Worm (Caenorhabditis elegans) whole organism, late embryonic: ENCODE measurements around the gene srt-22.

Experiments
- T23F11.4 ChIP-seq: fragments of 200-800 bp; sonication (Bioruptor generic); optimal IDR thresholded peaks from 2 replicates; lab custom pipeline; 2018; ENCODE audit warnings: mild to moderate bottlenecking, missing genetic modification characterization, missing compliant biosample characterization
- Y22D7AL.16 ChIP-seq: sonication (generic microtip); optimal IDR thresholded peaks from 2 replicates; lab custom pipeline; 2016; ENCODE audit warnings: missing genetic modification characterization, missing compliant biosample characterization
- ahr-1 ChIP-seq: sonication (generic microtip); optimal IDR thresholded peaks from 2 replicates; lab custom pipeline; 2016; ENCODE audit warnings: missing genetic modification characterization, missing compliant biosample characterization
- ama-1 ChIP-seq: fragments of 150-350 bp; optimal IDR thresholded peaks from 2 replicates; lab custom pipeline; 2014
- ceh-18 ChIP-seq: sonication (generic microtip); optimal IDR thresholded peaks from 2 replicates; lab custom pipeline; 2016; ENCODE audit warnings: missing genetic modification characterization, missing compliant biosample characterization
- ceh-19 ChIP-seq: fragments of 200-800 bp; sonication (Bioruptor generic); optimal IDR thresholded peaks from 2 replicates; lab custom pipeline; 2018; ENCODE audit warnings: mild to moderate bottlenecking, missing genetic modification characterization, missing compliant biosample characterization
- ceh-2 ChIP-seq: sonication (generic microtip); optimal IDR thresholded peaks from 2 replicates; lab custom pipeline; 2016; ENCODE audit warnings: missing genotype, missing genetic modification characterization, missing compliant biosample characterization
- ceh-30 ChIP-seq: fragments of 150-350 bp; optimal IDR thresholded peaks from 2 replicates; lab custom pipeline; 2014; ENCODE audit warnings: missing biosample characterization, missing genetic modification characterization
- ceh-34 ChIP-seq: sonication (generic microtip); optimal IDR thresholded peaks from 2 replicates; lab custom pipeline; 2016; ENCODE audit warnings: mild to moderate bottlenecking, missing genetic modification characterization, missing compliant biosample characterization
- ceh-48 ChIP-seq: sonication (generic microtip); optimal IDR thresholded peaks from 2 replicates; lab custom pipeline; 2016; ENCODE audit warnings: missing genetic modification characterization, inconsistent platforms, missing compliant biosample characterization
- ceh-6 ChIP-seq: fragments of 200-800 bp; sonication (Bioruptor generic); optimal IDR thresholded peaks from 2 replicates; lab custom pipeline; 2018; ENCODE audit warnings: mild to moderate bottlenecking, missing genetic modification characterization, missing compliant biosample characterization
- che-1 ChIP-seq: sonication (generic microtip); optimal IDR thresholded peaks from 2 replicates; lab custom pipeline; 2016; ENCODE audit warnings: mild to moderate bottlenecking, missing genetic modification characterization, missing compliant biosample characterization
- dve-1 ChIP-seq: sonication (generic microtip); optimal IDR thresholded peaks from 2 replicates; lab custom pipeline; 2017; ENCODE audit warnings: antibody characterized with exemption, mild to moderate bottlenecking, missing genetic modification characterization, missing compliant biosample characterization
- elt-2 ChIP-seq: sonication (generic microtip); optimal IDR thresholded peaks from 2 replicates; lab custom pipeline; 2016; ENCODE audit warnings: missing genetic modification reagents, missing genetic modification characterization, missing compliant biosample characterization
- ets-4 ChIP-seq: sonication (generic microtip); optimal IDR thresholded peaks from 2 replicates; lab custom pipeline; 2016; ENCODE audit warnings: missing genetic modification characterization, missing compliant biosample characterization
- fax-1 ChIP-seq: sonication (generic microtip); optimal IDR thresholded peaks from 2 replicates; lab custom pipeline; 2016; ENCODE audit warnings: missing genotype, missing genetic modification characterization, missing compliant biosample characterization
- gmeb-2 ChIP-seq: sonication (generic microtip); optimal IDR thresholded peaks from 2 replicates; lab custom pipeline; 2016; ENCODE audit warnings: missing genetic modification characterization, inconsistent platforms, missing compliant biosample characterization
- hlh-13 ChIP-seq: fragments of 200-800 bp; sonication (Bioruptor generic); optimal IDR thresholded peaks from 2 replicates; lab custom pipeline; 2018; ENCODE audit warnings: mild to moderate bottlenecking, missing genetic modification characterization, missing compliant biosample characterization
- hlh-15 ChIP-seq: sonication (generic microtip); optimal IDR thresholded peaks from 2 replicates; lab custom pipeline; 2016; ENCODE audit warnings: missing genetic modification characterization, missing compliant biosample characterization
- hlh-30 ChIP-seq: sonication (generic microtip); optimal IDR thresholded peaks from 2 replicates; lab custom pipeline; 2017; ENCODE audit warnings: antibody characterized with exemption, missing genetic modification characterization, missing compliant biosample characterization; ENCODE audit not compliant: insufficient read depth
- hlh-6 ChIP-seq: sonication (generic microtip); optimal IDR thresholded peaks from 2 replicates; lab custom pipeline; 2016; ENCODE audit warnings: missing genotype, missing genetic modification characterization, missing compliant biosample characterization
- lim-6 ChIP-seq: sonication (generic microtip); optimal IDR thresholded peaks from 2 replicates; lab custom pipeline; 2016; ENCODE audit warnings: missing genetic modification characterization, missing compliant biosample characterization
- madf-2 ChIP-seq: sonication (generic microtip); optimal IDR thresholded peaks from 2 replicates; lab custom pipeline; 2017; ENCODE audit warnings: missing genetic modification characterization, missing compliant biosample characterization
- nfya-1 ChIP-seq: sonication (generic microtip); optimal IDR thresholded peaks from 2 replicates; lab custom pipeline; 2017; ENCODE audit warnings: missing genetic modification characterization, mild to moderate bottlenecking, missing compliant biosample characterization, antibody characterized with exemption, moderate library complexity
- nhr-11 ChIP-seq: fragments of 150-350 bp; optimal IDR thresholded peaks from 2 replicates; lab custom pipeline; 2014; ENCODE audit warnings: missing biosample characterization, missing genetic modification characterization
- nhr-232 ChIP-seq: sonication (generic microtip); optimal IDR thresholded peaks from 2 replicates; lab custom pipeline; 2016; ENCODE audit warnings: missing genetic modification characterization, missing compliant biosample characterization
- odd-2 ChIP-seq: sonication (generic microtip); optimal IDR thresholded peaks from 2 replicates; lab custom pipeline; 2017; ENCODE audit warnings: antibody characterized with exemption, mild to moderate bottlenecking, missing genetic modification characterization, missing compliant biosample characterization
- pag-3 ChIP-seq: sonication (generic microtip); optimal IDR thresholded peaks from 2 replicates; lab custom pipeline; 2016; ENCODE audit warnings: missing compliant biosample characterization, missing genetic modification characterization, borderline replicate concordance
- pat-9 ChIP-seq: fragments of 200-800 bp; sonication (Bioruptor generic); optimal IDR thresholded peaks from 2 replicates; lab custom pipeline; 2018; ENCODE audit warnings: mild to moderate bottlenecking, missing genetic modification characterization, moderate library complexity, missing compliant biosample characterization
- pha-2 ChIP-seq: sonication (generic microtip); optimal IDR thresholded peaks from 2 replicates; lab custom pipeline; 2017; ENCODE audit warnings: mild to moderate bottlenecking, missing genetic modification characterization, missing compliant biosample characterization
- pha-4 ChIP-seq: fragments of 150-350 bp; optimal IDR thresholded peaks from 2 replicates; lab custom pipeline; 2018; ENCODE audit warnings: missing biosample characterization, missing genetic modification reagents, missing genetic modification characterization
- pqm-1 ChIP-seq: sonication (generic microtip); optimal IDR thresholded peaks from 2 replicates; lab custom pipeline; 2016; ENCODE audit warnings: missing genetic modification characterization, missing compliant biosample characterization
- ref-2 ChIP-seq: sonication (generic microtip); optimal IDR thresholded peaks from 2 replicates; lab custom pipeline; 2016; ENCODE audit warnings: missing genetic modification characterization, missing compliant biosample characterization
- sox-2 ChIP-seq: fragments of 200-800 bp; sonication (Bioruptor generic); IDR thresholded peaks from 2 replicates; pipeline ENCODE4 v1.3.6; 2022; ENCODE audit warnings: missing genetic modification reagents, missing genetic modification characterization, missing compliant biosample characterization
- sox-4 ChIP-seq: sonication (generic microtip); optimal IDR thresholded peaks from 2 replicates; lab custom pipeline; 2017; ENCODE audit warnings: mild to moderate bottlenecking, missing genetic modification characterization, inconsistent platforms, missing compliant biosample characterization
- tbx-2 ChIP-seq: sonication (generic microtip); optimal IDR thresholded peaks from 2 replicates; lab custom pipeline; 2016; ENCODE audit warnings: missing genetic modification characterization, missing compliant biosample characterization
- unc-42 ChIP-seq: sonication (generic microtip); optimal IDR thresholded peaks from 2 replicates; lab custom pipeline; 2016; ENCODE audit warnings: missing genotype, missing genetic modification characterization, missing compliant biosample characterization
- unc-55 ChIP-seq: sonication (generic microtip); optimal IDR thresholded peaks from 2 replicates; lab custom pipeline; 2017; ENCODE audit warnings: missing biosample characterization, missing genetic modification reagents, missing genetic modification characterization
- zip-5 ChIP-seq: sonication (generic microtip); optimal IDR thresholded peaks from 2 replicates; lab custom pipeline; 2016; ENCODE audit warnings: missing genetic modification characterization, missing compliant biosample characterization
- ztf-16 ChIP-seq: sonication (generic microtip); optimal IDR thresholded peaks from 2 replicates; lab custom pipeline; 2017; ENCODE audit warnings: missing genetic modification characterization, missing compliant biosample characterization

srt-22 gene

ce11 chrV:15337405-15337804, 21.7 kb upstream of the srt-22 start, which contains the start of gene wrt-7:
wrt-7 (minus strand) TSS chrV:15337505.
- TF ChIP-seq ceh-34 (tag; lab: Kevin White, UChicago) (no peak), Y22D7AL.16 (tag; lab: Kevin White, UChicago) (no peak), elt-2 (tag; lab: Kevin White, UChicago) (no peak), ztf-16 (tag; lab: Kevin White, UChicago) (no peak), ref-2 (no peak), T23F11.4 (GFP tag; lab: Kevin White, UChicago) (no peak), ets-4 (tag; lab: Kevin White, UChicago) (no peak), unc-55 (GFP tag; lab: Kevin White, UChicago) (no peak), sox-4 (no peak), nhr-11 (tag; lab: Kevin White, UChicago) (no peak), zip-5 (tag; lab: Kevin White, UChicago) (no peak), hlh-13 (GFP tag; lab: Kevin White, UChicago) (no peak)

ce11 chrV:15332851-15333250, 17.1 kb upstream of the srt-22 start, which contains the start of gene srw-113:
srw-113 (plus strand) TSS chrV:15333151.
- no peak for TF ChIP-seq tbx-2 (tag; lab: Kevin White, UChicago)
- no peak for TF ChIP-seq ceh-18 (tag; lab: Kevin White, UChicago)
- no peak for TF ChIP-seq T23F11.4 (GFP tag; lab: Kevin White, UChicago)
- TF ChIP-seq ahr-1: no peak
- no peak for TF ChIP-seq odd-2
- TF ChIP-seq madf-2 (tag; lab: Kevin White, UChicago): no peak
- no peak for TF ChIP-seq nhr-232 (tag; lab: Kevin White, UChicago)
- no peak for TF ChIP-seq ceh-48 (tag; lab: Kevin White, UChicago)
- TF ChIP-seq nfya-1 (tag; lab: Kevin White, UChicago): no peak
- no peak for TF ChIP-seq pha-2 (tag; lab: Kevin White, UChicago)
- TF ChIP-seq fax-1 (tag; lab: Kevin White, UChicago): no peak
- TF ChIP-seq unc-42 (tag; lab: Kevin White, UChicago): no peak
- TF ChIP-seq pqm-1: no peak
- TF ChIP-seq sox-2 (GFP tag; lab: Robert Waterston, UW): no peak
- TF ChIP-seq che-1 (tag; lab: Kevin White, UChicago): no peak
- TF ChIP-seq lim-6: no peak
- TF ChIP-seq pag-3 (tag; lab: Kevin White, UChicago): no peak
- TF ChIP-seq ceh-34 (tag; lab: Kevin White, UChicago): no peak

ce11 chrV:15330314-15330713, 14.6 kb upstream of the srt-22 start, which contains the start of gene srh-295:
srh-295 (plus strand) TSS chrV:15330614.
- TF ChIP-seq nhr-11 (tag; lab: Kevin White, UChicago) (no peak), dve-1 (tag; lab: Kevin White, UChicago) (no peak), ceh-6 (GFP tag; lab: Kevin White, UChicago) (no peak), ceh-30 (tag; lab: Kevin White, UChicago) (no peak), ceh-2 (no peak), hlh-15 (tag; lab: Kevin White, UChicago) (no peak), hlh-6 (tag; lab: Kevin White, UChicago) (no peak), gmeb-2 (tag; lab: Kevin White, UChicago) (no peak), pat-9 (tag; lab: Kevin White, UChicago) (no peak), ref-2 (no peak), ceh-19 (GFP tag; lab: Kevin White, UChicago) (no peak), pha-4 (no peak), hlh-30 (no peak), ceh-18 (tag; lab: Kevin White, UChicago) (no peak), odd-2 (no peak), ztf-16 (tag; lab: Kevin White, UChicago) (no peak), T23F11.4 (GFP tag; lab: Kevin White, UChicago) (no peak), ama-1 (lab: Kevin White, UChicago) (no peak)
- TF ChIP-seq, all 69 proteins: peak for 0
